Fruit fly (Drosophila melanogaster): Measurements from ENCODE around the gene LManVI.

The LManVI gene

dm6 chr2L:8734304-8734703 lies 46.7 kb downstream of the LManVI start (continued):
- no peak for TF ChIP-seq CG13775 (GFP tag; optimal IDR thresholded peaks at IDR 0.05)
- no peak for TF ChIP-seq CG4730 (GFP tag; IDR thresholded peaks at IDR 0.05)
- peak; percentile 34 for TF ChIP-seq lab (GFP tag; optimal IDR thresholded peaks at IDR 0.05)
- TF ChIP-seq sisA (GFP tag; IDR thresholded peaks at IDR 0.05) = no peak
- TF ChIP-seq stc (GFP tag; IDR thresholded peaks at IDR 0.05) = 0 out of 2 replicates have a peak, but pooled peaks have one; percentile 18
- TF ChIP-seq CG12769 (tag; optimal IDR thresholded peaks at IDR 0.05) = peak; percentile 28
- no peak for TF ChIP-seq en (GFP tag; optimal IDR thresholded peaks at IDR 0.05)
- peak; percentile 68 for TF ChIP-seq exex (tag; optimal IDR thresholded peaks at IDR 0.05)
- TF ChIP-seq bigmax (GFP tag; optimal IDR thresholded peaks at IDR 0.05) = no peak
- TF ChIP-seq z (GFP tag; IDR thresholded peaks at IDR 0.05) = no peak
- TF ChIP-seq CG2199 (GFP tag; IDR thresholded peaks at IDR 0.05) = peak; percentile 61; the same call in 1 of the 3 replicates
- no peak for TF ChIP-seq Ravus (GFP tag; IDR thresholded peaks at IDR 0.05)
- no peak for TF ChIP-seq CG2889 (GFP tag; IDR thresholded peaks at IDR 0.05)
- TF ChIP-seq Fer1 (GFP tag; optimal IDR thresholded peaks at IDR 0.05) = peak; percentile 13
- no peak for TF ChIP-seq Bdp1 (GFP tag; optimal IDR thresholded peaks at IDR 0.05)
- TF ChIP-seq CG3281 (GFP tag; optimal IDR thresholded peaks at IDR 0.05) = no peak
- TF ChIP-seq Dip3 (GFP tag; optimal IDR thresholded peaks at IDR 0.05) = no peak
- TF ChIP-seq Ets97D (GFP tag; optimal IDR thresholded peaks at IDR 0.05) = no peak
- TF ChIP-seq HLH3B (GFP tag; IDR thresholded peaks at IDR 0.05) = peak; percentile 17; the same call in 1 of the 2 replicates
- no peak for TF ChIP-seq ranshi (GFP tag; IDR thresholded peaks at IDR 0.05)
- TF ChIP-seq CG14667 (GFP tag; IDR thresholded peaks at IDR 0.05) = no peak
- peak; percentile 91 for TF ChIP-seq crol (GFP tag; IDR thresholded peaks at IDR 0.05)
- TF ChIP-seq chinmo (GFP tag; IDR thresholded peaks at IDR 0.05; ENCODE audit: partially characterized antibody) = no peak
- TF ChIP-seq Gsc (GFP tag; IDR thresholded peaks at IDR 0.05) = no peak
- no peak for TF ChIP-seq lola (GFP tag; optimal IDR thresholded peaks at IDR 0.05)
- no peak for TF ChIP-seq ERR (GFP tag; optimal IDR thresholded peaks at IDR 0.05)
- TF ChIP-seq Med (GFP tag) = no peak
- TF ChIP-seq CG3838 (GFP tag; optimal IDR thresholded peaks at IDR 0.05) = no peak
- TF ChIP-seq Deaf1 (tag; optimal IDR thresholded peaks at IDR 0.05) = peak; percentile 10
- TF ChIP-seq Meics (GFP tag; optimal IDR thresholded peaks at IDR 0.05) = peak; percentile 5
- no peak for TF ChIP-seq sima (GFP tag; optimal IDR thresholded peaks at IDR 0.05)
- no peak for TF ChIP-seq ham (GFP tag; IDR thresholded peaks at IDR 0.05)

- 0 out of 2 replicates have a peak, but pooled peaks have one; percentile 22 for TF ChIP-seq E2f1 (GFP tag; IDR thresholded peaks at IDR 0.05)
- TF ChIP-seq CG9797 (GFP tag; optimal IDR thresholded peaks at IDR 0.05) = no peak
- no peak for TF ChIP-seq vfl (GFP tag; optimal IDR thresholded peaks at IDR 0.05)
- no peak for TF ChIP-seq bsh (GFP tag; optimal IDR thresholded peaks at IDR 0.05)
- peak; percentile 52; the same call in 1 of the 3 replicates for TF ChIP-seq Aef1 (GFP tag; IDR thresholded peaks at IDR 0.05)
- TF ChIP-seq ash1 (GFP tag; optimal IDR thresholded peaks at IDR 0.05) = no peak
- TF ChIP-seq gsb (GFP tag; IDR thresholded peaks at IDR 0.05) = no peak
- no peak for TF ChIP-seq Adf1 (GFP tag; IDR thresholded peaks at IDR 0.05)
- TF ChIP-seq gcm2 (GFP tag; optimal IDR thresholded peaks at IDR 0.05) = no peak
- TF ChIP-seq CG3163 (GFP tag; optimal IDR thresholded peaks at IDR 0.05) = no peak
- TF ChIP-seq Hand (GFP tag; optimal IDR thresholded peaks at IDR 0.05) = no peak
- TF ChIP-seq crp (GFP tag; optimal IDR thresholded peaks at IDR 0.05) = no peak
- no peak for TF ChIP-seq Opbp (GFP tag; IDR thresholded peaks at IDR 0.05; ENCODE audit: partially characterized antibody)
- no peak for TF ChIP-seq Oaz (GFP tag; IDR thresholded peaks at IDR 0.05)
- TF ChIP-seq ssp (GFP tag; IDR thresholded peaks at IDR 0.05) = no peak
- no peak for TF ChIP-seq pum (GFP tag; optimal IDR thresholded peaks at IDR 0.05)
- TF ChIP-seq aop (GFP tag; IDR thresholded peaks at IDR 0.05) = no peak
- no peak for TF ChIP-seq CG2202 (tag; optimal IDR thresholded peaks at IDR 0.05)
- TF ChIP-seq NC2α (GFP tag; optimal IDR thresholded peaks at IDR 0.05) = no peak
- TF ChIP-seq CG31365 (tag; optimal IDR thresholded peaks at IDR 0.05) = no peak
- no peak for TF ChIP-seq fd3F (GFP tag; optimal IDR thresholded peaks at IDR 0.05)
- TF ChIP-seq CG8281 (tag; optimal IDR thresholded peaks at IDR 0.05) = no peak
- no peak for TF ChIP-seq Bdp1 (GFP tag; optimal IDR thresholded peaks at IDR 0.05)
Observed at dm6 chr2L:8732702-8733101, 48.4 kb downstream of the LManVI start.

Measured in whole organism, embryonic.